Fruit fly (Drosophila melanogaster) whole organism, embryonic: ENCODE measurements around the gene enc.
A peak's percentile ranks its signal among the peaks of the same experiment; 100 is the strongest.

ENCODE experiments used
- ATbp ChIP-seq: fragments of 200-800 bp; sonication (Bioruptor generic); optimal IDR thresholded peaks from 2 replicates; lab custom pipeline; 2017; ENCODE audit warnings: missing biosample characterization, mild to moderate bottlenecking, missing genetic modification characterization, missing genetic modification reagents
- Adf1 ChIP-seq: fragments of 200-800 bp; sonication (Bioruptor generic); IDR thresholded peaks from 2 replicates; pipeline ENCODE4 v1.3.6; 2022; ENCODE audit warnings: missing biosample characterization, missing genetic modification characterization
- Bgb ChIP-seq: fragments of 200-800 bp; sonication (Bioruptor generic); IDR thresholded peaks from 2 replicates; pipeline ENCODE4 v1.3.6; 2022; ENCODE audit warnings: missing biosample characterization, missing genetic modification characterization; ENCODE audit not compliant: partially characterized antibody
- Blimp-1 ChIP-seq: fragments of 200-800 bp; sonication (Bioruptor generic); optimal IDR thresholded peaks from 3 replicates; lab custom pipeline; 2018; ENCODE audit warnings: missing biosample characterization, missing genetic modification characterization, mild to moderate bottlenecking, moderate library complexity, missing genetic modification reagents
- CG13287 ChIP-seq: fragments of 200-800 bp; sonication (Bioruptor generic); IDR thresholded peaks from 2 replicates; pipeline ENCODE4 v1.3.6; 2022; ENCODE audit warnings: missing biosample characterization, missing genetic modification characterization; ENCODE audit not compliant: partially characterized antibody
- CG13775 ChIP-seq: fragments of 200-800 bp; sonication (Bioruptor generic); optimal IDR thresholded peaks from 3 replicates; lab custom pipeline; 2017; ENCODE audit warnings: missing biosample characterization, mild to moderate bottlenecking, missing genetic modification characterization
- CG14441 ChIP-seq: fragments of 200-800 bp; sonication (Bioruptor generic); IDR thresholded peaks from 2 replicates; pipeline ENCODE4 v1.3.6; 2022; ENCODE audit warnings: missing biosample characterization, missing genetic modification characterization
- CG1529 ChIP-seq: fragments of 200-800 bp; sonication (Bioruptor generic); optimal IDR thresholded peaks from 3 replicates; lab custom pipeline; 2018; ENCODE audit warnings: missing biosample characterization, missing genetic modification characterization
- CG16813 ChIP-seq: fragments of 200-800 bp; sonication (Bioruptor generic); IDR thresholded peaks from 3 replicates; pipeline ENCODE4 v1.3.6; 2022; ENCODE audit warnings: missing biosample characterization, missing genetic modification characterization; ENCODE audit not compliant: partially characterized antibody
- CG1792 ChIP-seq: fragments of 200-800 bp; sonication (Bioruptor generic); optimal IDR thresholded peaks from 2 replicates; lab custom pipeline; 2016; ENCODE audit warnings: missing biosample characterization, missing genetic modification characterization
- CG3065 ChIP-seq: fragments of 200-800 bp; sonication (Bioruptor generic); optimal IDR thresholded peaks from 2 replicates; lab custom pipeline; 2016; ENCODE audit warnings: missing biosample characterization, missing genetic modification characterization
- CG3407 ChIP-seq: fragments of 200-800 bp; sonication (Bioruptor generic); optimal IDR thresholded peaks from 2 replicates; lab custom pipeline; 2018; ENCODE audit warnings: missing biosample characterization, mild to moderate bottlenecking, missing genetic modification characterization
- CG34422 ChIP-seq: fragments of 200-800 bp; sonication (Bioruptor generic); IDR thresholded peaks from 3 replicates; pipeline ENCODE4 v1.3.6; 2022; ENCODE audit warnings: missing biosample characterization, missing genetic modification characterization
- CG3838 ChIP-seq: fragments of 200-800 bp; sonication (Bioruptor generic); optimal IDR thresholded peaks from 3 replicates; lab custom pipeline; 2016; ENCODE audit warnings: missing biosample characterization, missing genetic modification characterization
- CG3847 ChIP-seq: fragments of 200-800 bp; sonication (Bioruptor generic); IDR thresholded peaks from 2 replicates; pipeline ENCODE4 v1.3.6; 2022; ENCODE audit warnings: missing biosample characterization, missing genetic modification characterization
- CG6765 ChIP-seq: fragments of 200-800 bp; sonication (Bioruptor generic); optimal IDR thresholded peaks from 3 replicates; lab custom pipeline; 2017; ENCODE audit warnings: missing biosample characterization, mild to moderate bottlenecking, missing genetic modification characterization
- CG6854 ChIP-seq: fragments of 200-800 bp; sonication (Bioruptor generic); optimal IDR thresholded peaks from 3 replicates; lab custom pipeline; 2017; ENCODE audit warnings: missing biosample characterization, mild to moderate bottlenecking, missing genetic modification characterization
- CG7745 ChIP-seq: fragments of 200-800 bp; sonication (Bioruptor generic); optimal IDR thresholded peaks from 2 replicates; lab custom pipeline; 2018; ENCODE audit warnings: missing biosample characterization, mild to moderate bottlenecking, missing genetic modification characterization, moderate library complexity
- Dek ChIP-seq: fragments of 200-800 bp; sonication (Bioruptor generic); optimal IDR thresholded peaks from 3 replicates; lab custom pipeline; 2019; ENCODE audit warnings: missing biosample characterization, mild to moderate bottlenecking, missing genetic modification characterization, moderate library complexity
- Dip2 ChIP-seq: fragments of 200-800 bp; sonication (Bioruptor generic); IDR thresholded peaks from 2 replicates; pipeline ENCODE4 v1.3.6; 2022; ENCODE audit warnings: missing biosample characterization, missing genetic modification characterization
- HLH54F ChIP-seq: fragments of 200-800 bp; sonication (Bioruptor generic); optimal IDR thresholded peaks from 3 replicates; lab custom pipeline; 2016; ENCODE audit warnings: missing biosample characterization, missing genetic modification characterization
- HLHmδ ChIP-seq: fragments of 200-800 bp; sonication (Bioruptor generic); optimal IDR thresholded peaks from 2 replicates; lab custom pipeline; 2018; ENCODE audit warnings: missing biosample characterization, mild to moderate bottlenecking, missing genetic modification characterization, moderate library complexity
- Hr39 ChIP-seq: fragments of >200 bp; optimal IDR thresholded peaks from 2 replicates; lab custom pipeline; 2017
- MESR4 ChIP-seq: fragments of 200-800 bp; sonication (Bioruptor generic); optimal IDR thresholded peaks from 2 replicates; lab custom pipeline; 2018; ENCODE audit warnings: missing biosample characterization, mild to moderate bottlenecking, missing genetic modification characterization, moderate library complexity
- Mad ChIP-seq: fragments of 200-800 bp; sonication (Bioruptor generic); optimal IDR thresholded peaks from 2 replicates; lab custom pipeline; 2016; ENCODE audit warnings: missing biosample characterization, missing genetic modification characterization
- Optix ChIP-seq: fragments of 200-800 bp; sonication (Bioruptor generic); IDR thresholded peaks from 3 replicates; pipeline ENCODE4 v1.3.6; 2022; ENCODE audit warnings: missing biosample characterization, missing genetic modification characterization
- Sox102F ChIP-seq: fragments of 200-800 bp; sonication (Bioruptor generic); optimal IDR thresholded peaks from 2 replicates; lab custom pipeline; 2018; ENCODE audit warnings: missing biosample characterization, mild to moderate bottlenecking, missing genetic modification characterization, moderate library complexity
- Spps ChIP-seq: fragments of 200-800 bp; sonication (Bioruptor generic); optimal IDR thresholded peaks from 2 replicates; lab custom pipeline; 2018; ENCODE audit warnings: missing biosample characterization, mild to moderate bottlenecking, missing genetic modification characterization
- Usf ChIP-seq: fragments of 200-800 bp; sonication (Bioruptor generic); optimal IDR thresholded peaks from 2 replicates; lab custom pipeline; 2017; ENCODE audit warnings: missing genotype, missing biosample characterization, missing genetic modification characterization
- ap ChIP-seq: fragments of 200-800 bp; sonication (Bioruptor generic); IDR thresholded peaks from 2 replicates; pipeline ENCODE4 v1.3.6; 2022; ENCODE audit warnings: missing biosample characterization, missing genetic modification characterization
- bsh ChIP-seq, 2 experiments: fragments of 200-800 bp; sonication (Bioruptor generic); optimal IDR thresholded peaks; 2 replicates each; lab custom pipeline; 2017 to 2018; ENCODE audit warnings: mild to moderate bottlenecking in 2 of 2, missing biosample characterization in 2 of 2, missing genetic modification characterization in 2 of 2, moderate library complexity in 1 of 2
- da ChIP-seq: fragments of 200-800 bp; sonication (Bioruptor generic); optimal IDR thresholded peaks from 2 replicates; lab custom pipeline; 2016; ENCODE audit warnings: missing biosample characterization, missing genetic modification characterization
- esg ChIP-seq: fragments of 200-800 bp; sonication (Bioruptor generic); conservative IDR thresholded peaks from 2 replicates; pipeline ENCODE4 v1.3.6; 2022; ENCODE audit warnings: missing biosample characterization, missing genetic modification characterization
- ewg ChIP-seq: fragments of 200-800 bp; sonication (Bioruptor generic); optimal IDR thresholded peaks from 3 replicates; lab custom pipeline; 2017; ENCODE audit warnings: mild to moderate bottlenecking, missing biosample characterization, missing genetic modification reagents, missing genetic modification characterization
- exex ChIP-seq: fragments of 200-800 bp; sonication (Bioruptor generic); optimal IDR thresholded peaks from 4 replicates; lab custom pipeline; 2018; ENCODE audit warnings: missing biosample characterization, mild to moderate bottlenecking, missing genetic modification characterization, moderate library complexity
- hbn ChIP-seq: fragments of 200-800 bp; sonication (Bioruptor generic); IDR thresholded peaks from 2 replicates; pipeline ENCODE4 v1.3.6; 2022; ENCODE audit warnings: missing biosample characterization, missing genetic modification characterization; ENCODE audit not compliant: partially characterized antibody
- hth ChIP-seq: fragments of >200 bp; optimal IDR thresholded peaks from 2 replicates; lab custom pipeline; 2017; ENCODE audit warnings: inconsistent platforms
- lbe ChIP-seq: fragments of 200-800 bp; sonication (Bioruptor generic); optimal IDR thresholded peaks from 2 replicates; lab custom pipeline; 2016; ENCODE audit warnings: missing biosample characterization, mild to moderate bottlenecking, missing genetic modification characterization
- lola ChIP-seq, 3 experiments: fragments of >200 bp in 2 of 3; fragments of 200-800 bp in 1 of 3; sonication (Bioruptor generic) in 1 of 3; optimal IDR thresholded peaks; 2 replicates each; lab custom pipeline; 2017 to 2019; ENCODE audit warnings: missing biosample characterization in 3 of 3, missing genetic modification characterization in 3 of 3, mild to moderate bottlenecking in 1 of 3, moderate library complexity in 1 of 3
- nerfin-2 ChIP-seq: fragments of 200-800 bp; sonication (Bioruptor generic); IDR thresholded peaks from 2 replicates; pipeline ENCODE4 v1.3.6; 2022; ENCODE audit warnings: missing biosample characterization, missing genetic modification characterization; ENCODE audit not compliant: partially characterized antibody
- nmo ChIP-seq: fragments of 200-800 bp; sonication (Bioruptor generic); optimal IDR thresholded peaks from 2 replicates; lab custom pipeline; 2018; ENCODE audit warnings: missing biosample characterization, mild to moderate bottlenecking, missing genetic modification characterization, moderate library complexity
- pho ChIP-seq: fragments of 200-800 bp; sonication (Bioruptor generic); optimal IDR thresholded peaks from 2 replicates; lab custom pipeline; 2016; ENCODE audit warnings: missing biosample characterization, missing genetic modification characterization
- phol ChIP-seq: fragments of 200-800 bp; sonication (Bioruptor generic); optimal IDR thresholded peaks from 3 replicates; lab custom pipeline; 2018; ENCODE audit warnings: missing biosample characterization, mild to moderate bottlenecking, missing genetic modification characterization, moderate library complexity
- repo ChIP-seq: fragments of 200-800 bp; sonication (Bioruptor generic); optimal IDR thresholded peaks from 2 replicates; lab custom pipeline; 2016; ENCODE audit warnings: missing biosample characterization, missing genetic modification characterization
- ro ChIP-seq: fragments of 200-800 bp; sonication (Bioruptor generic); IDR thresholded peaks from 2 replicates; pipeline ENCODE4 v1.3.6; 2022; ENCODE audit warnings: missing biosample characterization, missing genetic modification characterization
- so ChIP-seq: fragments of 200-800 bp; sonication (Bioruptor generic); IDR thresholded peaks from 3 replicates; pipeline ENCODE4 v1.3.6; 2022; ENCODE audit warnings: missing biosample characterization, missing genetic modification characterization
- tgo ChIP-seq: fragments of 200-800 bp; sonication (Bioruptor generic); IDR thresholded peaks from 3 replicates; pipeline ENCODE4 v1.3.6; 2022; ENCODE audit warnings: missing biosample characterization, missing genetic modification characterization
- tin ChIP-seq: fragments of 200-800 bp; sonication (Bioruptor generic); optimal IDR thresholded peaks from 3 replicates; lab custom pipeline; 2016; ENCODE audit warnings: missing biosample characterization, missing genetic modification characterization
- vnd ChIP-seq: fragments of 200-800 bp; sonication (Bioruptor generic); IDR thresholded peaks from 3 replicates; pipeline ENCODE4 v1.3.6; 2022; ENCODE audit warnings: missing biosample characterization, missing genetic modification characterization; ENCODE audit not compliant: partially characterized antibody
- wek ChIP-seq: fragments of 200-800 bp; sonication (Bioruptor generic); optimal IDR thresholded peaks from 3 replicates; lab custom pipeline; 2018; ENCODE audit warnings: missing biosample characterization, mild to moderate bottlenecking, missing genetic modification characterization, moderate library complexity

enc gene

DNA sequence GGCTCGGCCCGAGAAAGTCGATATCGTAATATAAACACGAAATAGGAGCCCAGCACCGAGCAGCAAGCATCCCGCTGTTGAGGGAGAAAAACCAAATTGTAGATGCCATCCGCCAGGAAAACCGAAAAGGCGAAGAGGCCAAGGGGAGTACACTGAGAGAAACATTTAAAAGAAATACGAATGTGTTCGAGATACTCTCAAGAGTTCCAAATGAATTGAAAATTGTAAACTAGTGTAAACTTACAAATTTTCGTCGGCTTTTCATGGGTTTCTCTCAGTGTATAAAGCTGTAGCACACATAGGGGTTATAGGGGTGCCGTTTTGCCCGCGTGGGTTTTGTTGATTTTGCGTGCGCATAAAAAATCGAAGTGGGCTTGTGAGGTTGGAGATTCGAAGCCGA is 15.8 kb upstream of the enc start (continued):
- TF ChIP-seq hbn (GFP tag; lab: Robert Waterston, UW): no peak
- TF ChIP-seq Dek (tag; lab: Kevin White, UChicago): peak; percentile 79
- TF ChIP-seq tin (GFP tag; lab: Kevin White, UChicago): peak; percentile 53
- no peak for TF ChIP-seq CG13287 (GFP tag; lab: Robert Waterston, UW)
- peak; percentile 81 for TF ChIP-seq tgo (GFP tag; lab: Robert Waterston, UW)
- peak; percentile 6 for TF ChIP-seq lbe
- peak; percentile 25; the same call in 1 of the 2 replicates for TF ChIP-seq ro (GFP tag; lab: Robert Waterston, UW)
- TF ChIP-seq CG3847 (GFP tag; lab: Robert Waterston, UW): peak; percentile 78
- TF ChIP-seq CG7745: no peak
- no peak for TF ChIP-seq CG3065 (GFP tag; lab: Kevin White, UChicago)
- peak; percentile 57; the same call in 2 of the 3 replicates for TF ChIP-seq CG34422 (GFP tag; lab: Robert Waterston, UW)
- TF ChIP-seq Adf1: peak; percentile 59; the same call in 1 of the 2 replicates
- peak; percentile 39 for TF ChIP-seq ATbp (GFP tag; lab: Kevin White, UChicago)
- TF ChIP-seq CG3838: peak; percentile 4
- peak; percentile 26 for TF ChIP-seq CG1529 (GFP tag; lab: Kevin White, UChicago)
- peak; percentile 39 for TF ChIP-seq exex (tag; lab: Kevin White, UChicago)
- peak; percentile 79 for TF ChIP-seq HLH54F (GFP tag; lab: Kevin White, UChicago)
- TF ChIP-seq CG6854 (GFP tag; lab: Kevin White, UChicago): peak; percentile 66
- TF ChIP-seq CG14441 (GFP tag; lab: Robert Waterston, UW): peak; percentile 82
- peak; percentile 74 for TF ChIP-seq pho (GFP tag; lab: Kevin White, UChicago)
- TF ChIP-seq ap: 0 out of 2 replicates have a peak, but pooled peaks have one; percentile 41
- TF ChIP-seq Mad (GFP tag; lab: Kevin White, UChicago): peak; percentile 59
- TF ChIP-seq Sox102F (GFP tag; lab: Kevin White, UChicago): peak; percentile 74
- no peak for TF ChIP-seq Spps (tag; lab: Kevin White, UChicago)
- peak; percentile 75 for TF ChIP-seq esg
- TF ChIP-seq nmo (GFP tag; lab: Kevin White, UChicago): peak; percentile 62
- TF ChIP-seq so (GFP tag; lab: Robert Waterston, UW): peak; percentile 80; the same call in 2 of the 3 replicates
- no peak for TF ChIP-seq lola (GFP tag; optimal IDR thresholded peaks at IDR 0.05; lab: Kevin White, UChicago)
- TF ChIP-seq HLHmδ (GFP tag; lab: Kevin White, UChicago): no peak
- peak; percentile 58; the same call in 2 of the 3 replicates for TF ChIP-seq Optix (GFP tag; lab: Robert Waterston, UW)
- peak; percentile 26; the same call in 1 of the 2 replicates for TF ChIP-seq Dip2 (GFP tag; lab: Robert Waterston, UW)
- peak; percentile 42 for TF ChIP-seq CG1792 (GFP tag; lab: Kevin White, UChicago)
- no peak for TF ChIP-seq nerfin-2 (GFP tag; lab: Robert Waterston, UW)
- no peak for TF ChIP-seq vnd (GFP tag; lab: Robert Waterston, UW)
- TF ChIP-seq hth (lab: Kevin White, UChicago): no peak
- TF ChIP-seq Usf (GFP tag; lab: Kevin White, UChicago): no peak
- TF ChIP-seq phol (tag; lab: Kevin White, UChicago): peak; percentile 40
- TF ChIP-seq CG13775 (GFP tag; lab: Kevin White, UChicago): peak; percentile 62
- TF ChIP-seq CG16813 (GFP tag; lab: Robert Waterston, UW): no peak
- TF ChIP-seq Blimp-1 (GFP tag; lab: Kevin White, UChicago): peak; percentile 26
- TF ChIP-seq MESR4: no peak
- peak; percentile 32 for TF ChIP-seq repo (GFP tag; lab: Kevin White, UChicago)
- peak; percentile 62 for TF ChIP-seq CG6765
- no peak for TF ChIP-seq da (GFP tag; lab: Kevin White, UChicago)
- no peak for TF ChIP-seq Bgb (GFP tag; lab: Robert Waterston, UW)
- TF ChIP-seq bsh (GFP tag; optimal IDR thresholded peaks at IDR 0.05; lab: Kevin White, UChicago): peak in 1 of 2 experiments; percentile 58
- peak; percentile 22 for TF ChIP-seq wek
- TF ChIP-seq CG3407 (GFP tag; lab: Kevin White, UChicago): no peak
- no peak for TF ChIP-seq Hr39 (lab: Kevin White, UChicago)
- TF ChIP-seq ewg: peak; percentile 48
